Fruit fly (Drosophila melanogaster) whole organism, prepupa: ENCODE data around the gene CG44153.

Source experiments
- Blimp-1 ChIP-seq: fragments of 200-800 bp; sonication (Bioruptor generic); optimal IDR thresholded peaks from 3 replicates; lab custom pipeline; 2017; ENCODE audit warnings: missing biosample characterization, missing genetic modification characterization, mild to moderate bottlenecking, moderate library complexity, missing genetic modification reagents
- CG10631 ChIP-seq: fragments of 200-800 bp; sonication (Bioruptor generic); optimal IDR thresholded peaks from 2 replicates; lab custom pipeline; 2016; ENCODE audit warnings: missing biosample characterization, missing genetic modification characterization
- CG10669 ChIP-seq: fragments of 200-800 bp; sonication (Bioruptor generic); optimal IDR thresholded peaks from 3 replicates; lab custom pipeline; 2018; ENCODE audit warnings: missing biosample characterization, mild to moderate bottlenecking, missing genetic modification characterization, moderate library complexity
- CG11294 ChIP-seq: fragments of 200-800 bp; sonication (Bioruptor generic); IDR thresholded peaks from 2 replicates; pipeline ENCODE4 v1.3.6; 2022; ENCODE audit warnings: missing biosample characterization, missing genetic modification characterization
- CG11762 ChIP-seq: fragments of 200-800 bp; sonication (Bioruptor generic); optimal IDR thresholded peaks from 3 replicates; lab custom pipeline; 2016; ENCODE audit warnings: missing biosample characterization, missing genetic modification characterization; ENCODE audit not compliant: insufficient read depth
- CG11902 ChIP-seq: fragments of 200-800 bp; sonication (Bioruptor generic); optimal IDR thresholded peaks from 3 replicates; lab custom pipeline; 2016; ENCODE audit warnings: missing biosample characterization, missing genetic modification characterization
- CG1621 ChIP-seq: fragments of 200-800 bp; sonication (Bioruptor generic); optimal IDR thresholded peaks from 3 replicates; lab custom pipeline; 2018; ENCODE audit warnings: missing biosample characterization, mild to moderate bottlenecking, missing genetic modification characterization
- CG16779 ChIP-seq: fragments of 200-800 bp; sonication (Bioruptor generic); optimal IDR thresholded peaks from 3 replicates; lab custom pipeline; 2017; ENCODE audit warnings: missing biosample characterization, mild to moderate bottlenecking, missing genetic modification characterization
- CG3032 ChIP-seq: fragments of 200-800 bp; optimal IDR thresholded peaks from 2 replicates; lab custom pipeline; 2019; ENCODE audit warnings: missing biosample characterization, mild to moderate bottlenecking, missing genetic modification characterization, moderate library complexity
- CG32006 ChIP-seq: fragments of 200-800 bp; sonication (Bioruptor generic); optimal IDR thresholded peaks from 3 replicates; lab custom pipeline; 2017; ENCODE audit warnings: missing biosample characterization, mild to moderate bottlenecking, missing genetic modification characterization
- CG34406 ChIP-seq: fragments of 200-800 bp; sonication (Bioruptor generic); optimal IDR thresholded peaks from 3 replicates; lab custom pipeline; 2016; ENCODE audit warnings: missing biosample characterization, missing genetic modification characterization
- CG3919 ChIP-seq: fragments of 200-800 bp; sonication (Bioruptor generic); optimal IDR thresholded peaks from 3 replicates; lab custom pipeline; 2016; ENCODE audit warnings: missing biosample characterization, missing genetic modification characterization
- CG6163 ChIP-seq: fragments of 200-800 bp; sonication (Bioruptor generic); IDR thresholded peaks from 3 replicates; pipeline ENCODE4 v1.3.6; 2022; ENCODE audit warnings: missing biosample characterization, missing genetic modification characterization
- CG6792 ChIP-seq: fragments of 200-800 bp; sonication (Bioruptor generic); optimal IDR thresholded peaks from 3 replicates; lab custom pipeline; 2016; ENCODE audit warnings: missing biosample characterization, missing genetic modification characterization
- CG6808 ChIP-seq: fragments of 200-800 bp; sonication (Bioruptor generic); optimal IDR thresholded peaks from 3 replicates; lab custom pipeline; 2017; ENCODE audit warnings: missing biosample characterization, missing genetic modification characterization, mild to moderate bottlenecking, moderate library complexity, missing genetic modification reagents
- CG6854 ChIP-seq: fragments of 200-800 bp; sonication (Bioruptor generic); optimal IDR thresholded peaks from 2 replicates; lab custom pipeline; 2017; ENCODE audit warnings: missing biosample characterization, mild to moderate bottlenecking, missing genetic modification characterization
- CG7368 ChIP-seq: fragments of 200-800 bp; sonication (Bioruptor generic); optimal IDR thresholded peaks from 3 replicates; lab custom pipeline; 2016; ENCODE audit warnings: missing biosample characterization, missing genetic modification characterization
- CG8119 ChIP-seq: fragments of 200-800 bp; sonication (Bioruptor generic); IDR thresholded peaks from 3 replicates; pipeline ENCODE4 v1.3.6; 2022; ENCODE audit warnings: missing biosample characterization, missing genetic modification characterization
- CG8319 ChIP-seq: fragments of 200-800 bp; sonication (Bioruptor generic); optimal IDR thresholded peaks from 3 replicates; lab custom pipeline; 2016; ENCODE audit warnings: missing biosample characterization, missing genetic modification characterization
- CG8632 ChIP-seq: fragments of 200-800 bp; sonication (Bioruptor generic); optimal IDR thresholded peaks from 3 replicates; lab custom pipeline; 2016; ENCODE audit warnings: missing biosample characterization, missing genetic modification characterization
- CG9139 ChIP-seq: fragments of 200-800 bp; sonication (Bioruptor generic); optimal IDR thresholded peaks from 3 replicates; lab custom pipeline; 2017; ENCODE audit warnings: missing biosample characterization, mild to moderate bottlenecking, missing genetic modification characterization
- Eip75B ChIP-seq: fragments of 200-800 bp; sonication (Bioruptor generic); optimal IDR thresholded peaks from 3 replicates; lab custom pipeline; 2016; ENCODE audit warnings: missing biosample characterization, missing genetic modification characterization
- Eip78C ChIP-seq: fragments of 200-800 bp; sonication (Bioruptor generic); peaks from one replicate; lab custom pipeline; 2016; ENCODE audit warnings: missing biosample characterization, missing genetic modification characterization
- Ets21C ChIP-seq: fragments of 200-800 bp; sonication (Bioruptor generic); optimal IDR thresholded peaks from 3 replicates; lab custom pipeline; 2016; ENCODE audit warnings: missing biosample characterization, missing genetic modification characterization
- Ets96B ChIP-seq: fragments of 200-800 bp; optimal IDR thresholded peaks from 2 replicates; lab custom pipeline; 2019; ENCODE audit warnings: missing biosample characterization, mild to moderate bottlenecking, missing genetic modification characterization, moderate library complexity
- Hr38 ChIP-seq: sonication (Bioruptor generic); optimal IDR thresholded peaks from 2 replicates; lab custom pipeline; 2016; ENCODE audit warnings: missing biosample characterization, missing genetic modification characterization
- Hr4 ChIP-seq: fragments of 200-800 bp; sonication (Bioruptor generic); optimal IDR thresholded peaks from 3 replicates; lab custom pipeline; 2016; ENCODE audit warnings: missing biosample characterization, missing genetic modification characterization
- Lpt ChIP-seq: fragments of 200-800 bp; sonication (Bioruptor generic); optimal IDR thresholded peaks from 3 replicates; lab custom pipeline; 2016; ENCODE audit warnings: missing biosample characterization, missing genetic modification characterization
- Met ChIP-seq: fragments of 200-800 bp; sonication (Bioruptor generic); optimal IDR thresholded peaks from 3 replicates; lab custom pipeline; 2016; ENCODE audit warnings: missing biosample characterization, missing genetic modification characterization
- Sox102F ChIP-seq: fragments of 200-800 bp; sonication (Bioruptor generic); optimal IDR thresholded peaks from 2 replicates; lab custom pipeline; 2016; ENCODE audit warnings: missing biosample characterization, mild to moderate bottlenecking, missing genetic modification characterization
- achi ChIP-seq: fragments of 200-800 bp; sonication (Bioruptor generic); optimal IDR thresholded peaks from 3 replicates; lab custom pipeline; 2016; ENCODE audit warnings: missing biosample characterization, missing genetic modification characterization
- acj6 ChIP-seq: fragments of 200-800 bp; sonication (Bioruptor generic); optimal IDR thresholded peaks from 3 replicates; lab custom pipeline; 2016; ENCODE audit warnings: missing biosample characterization, missing genetic modification characterization
- cyc ChIP-seq: fragments of 200-800 bp; sonication (Bioruptor generic); optimal IDR thresholded peaks from 3 replicates; lab custom pipeline; 2016; ENCODE audit warnings: missing biosample characterization, missing genetic modification characterization
- dsx ChIP-seq: fragments of 200-800 bp; optimal IDR thresholded peaks from 3 replicates; lab custom pipeline; 2019; ENCODE audit warnings: missing biosample characterization, mild to moderate bottlenecking, missing genetic modification characterization, moderate library complexity; ENCODE audit not compliant: poor library complexity, severe bottlenecking
- eg ChIP-seq: fragments of 200-800 bp; sonication (Bioruptor generic); IDR thresholded peaks from 3 replicates; pipeline ENCODE4 v1.3.6; 2022; ENCODE audit warnings: missing biosample characterization, missing genetic modification characterization
- esn ChIP-seq: fragments of 200-800 bp; sonication (Bioruptor generic); optimal IDR thresholded peaks from 2 replicates; lab custom pipeline; 2016; ENCODE audit warnings: missing biosample characterization, mild to moderate bottlenecking, missing genetic modification characterization, moderate library complexity
- fd59A ChIP-seq: fragments of 200-800 bp; sonication (Bioruptor generic); optimal IDR thresholded peaks from 2 replicates; lab custom pipeline; 2017; ENCODE audit warnings: missing biosample characterization, mild to moderate bottlenecking, missing genetic modification characterization, missing genetic modification reagents
- fd85E ChIP-seq: fragments of 200-800 bp; sonication (Bioruptor generic); optimal IDR thresholded peaks from 3 replicates; lab custom pipeline; 2016; ENCODE audit warnings: missing biosample characterization, missing genetic modification characterization
- net ChIP-seq: fragments of 200-800 bp; sonication (Bioruptor generic); optimal IDR thresholded peaks from 3 replicates; lab custom pipeline; 2016; ENCODE audit warnings: missing biosample characterization, missing genetic modification characterization
- pdm3 ChIP-seq: fragments of 200-800 bp; sonication (Bioruptor generic); optimal IDR thresholded peaks from 3 replicates; lab custom pipeline; 2016; ENCODE audit warnings: missing biosample characterization, missing genetic modification characterization
- salr ChIP-seq, 2 experiments: fragments of 200-800 bp; sonication (Bioruptor generic); optimal IDR thresholded peaks; 3 replicates each; lab custom pipeline; 2016 to 2018; ENCODE audit warnings: missing biosample characterization in 2 of 2, missing genetic modification characterization in 2 of 2, mild to moderate bottlenecking in 1 of 2
- ss ChIP-seq, 2 experiments: fragments of 200-800 bp; sonication (Bioruptor generic); optimal IDR thresholded peaks; 2 replicates in 1 of 2; 3 replicates in 1 of 2; lab custom pipeline; 2017 to 2018; ENCODE audit warnings: mild to moderate bottlenecking in 2 of 2, missing biosample characterization in 2 of 2, missing genetic modification characterization in 2 of 2, moderate library complexity in 1 of 2
- svp ChIP-seq: fragments of 200-800 bp; sonication (Bioruptor generic); peaks from one replicate; lab custom pipeline; 2016; ENCODE audit warnings: missing biosample characterization, missing genetic modification characterization
- vri ChIP-seq: fragments of 200-800 bp; sonication (Bioruptor generic); optimal IDR thresholded peaks from 3 replicates; lab custom pipeline; 2016; ENCODE audit warnings: missing biosample characterization, mild to moderate bottlenecking, missing genetic modification characterization

The CG44153 gene

dm6 chr2L:10061276-10061675 is 118.8 kb downstream of the CG44153 start:
- peak; percentile 23 for TF ChIP-seq svp (GFP tag; lab: Kevin White, UChicago)
- TF ChIP-seq CG8119 (GFP tag; lab: Robert Waterston, UW), result no peak
- TF ChIP-seq CG6854 (GFP tag; lab: Kevin White, UChicago), result no peak
- TF ChIP-seq Hr4, result peak; percentile 6
- TF ChIP-seq eg, result 0 out of 3 replicates have a peak, but pooled peaks have one; percentile 37
- peak; percentile 14 for TF ChIP-seq CG32006

DNA sequence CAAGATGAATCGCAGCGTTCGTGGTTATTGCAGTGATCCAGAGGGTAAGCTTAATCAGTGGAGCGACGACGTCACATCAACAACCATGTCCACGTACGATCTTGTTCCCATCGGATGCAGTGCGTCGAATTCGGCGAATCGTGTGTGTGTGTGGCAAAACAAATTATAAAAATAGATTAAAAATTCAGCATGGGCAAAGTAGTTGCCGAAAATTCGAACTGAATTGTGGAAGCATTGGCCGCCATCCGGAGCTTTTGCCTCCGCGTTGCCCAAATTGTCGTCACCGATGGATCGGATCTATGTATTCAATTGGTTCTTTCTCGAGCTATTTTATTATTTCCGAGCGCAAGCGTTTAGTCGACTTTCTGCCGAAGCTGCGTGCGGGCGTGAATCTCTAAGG is 119.5 kb downstream of the CG44153 start, which contains the start of gene Spn31A:
Spn31A (plus strand) TSS at position 301 of the 400 bp plus-strand sequence.
- TF ChIP-seq CG8319 (GFP tag; lab: Kevin White, UChicago) (no peak), achi (no peak), CG11762 (GFP tag; lab: Kevin White, UChicago) (no peak), dsx (no peak), Eip75B (no peak), cyc (GFP tag; lab: Kevin White, UChicago) (no peak), pdm3 (GFP tag; lab: Kevin White, UChicago) (no peak), Ets21C (GFP tag; lab: Kevin White, UChicago) (no peak), Hr4 (no peak), salr (GFP tag; optimal IDR thresholded peaks at IDR 0.05; lab: Kevin White, UChicago) (no peak), fd85E (GFP tag; lab: Kevin White, UChicago) (no peak), CG6808 (GFP tag; lab: Kevin White, UChicago) (no peak), CG7368 (GFP tag; lab: Kevin White, UChicago) (no peak), Met (no peak), CG34406 (GFP tag; lab: Kevin White, UChicago) (no peak), acj6 (GFP tag; lab: Kevin White, UChicago) (no peak), fd59A (no peak), ss (GFP tag; optimal IDR thresholded peaks at IDR 0.05; lab: Kevin White, UChicago) (no peak)

dm6 chr2L:10057236-10057635 is 122.8 kb downstream of the CG44153 start:
- TF ChIP-seq CG11762 (GFP tag; lab: Kevin White, UChicago), result peak; percentile 89
- peak; percentile 96 for TF ChIP-seq Ets96B
- peak; percentile 99 for TF ChIP-seq CG6163 (GFP tag; lab: Robert Waterston, UW)
- peak; percentile 94 for TF ChIP-seq CG6808 (GFP tag; lab: Kevin White, UChicago)
- TF ChIP-seq Eip78C (GFP tag; lab: Kevin White, UChicago), result peak; percentile 99
- TF ChIP-seq CG6854 (GFP tag; lab: Kevin White, UChicago), result peak; percentile 95
- TF ChIP-seq Hr38 (GFP tag; lab: Kevin White, UChicago), result peak; percentile 20
- peak; percentile 94 for TF ChIP-seq Blimp-1
- peak; percentile 99 for TF ChIP-seq CG3919
- TF ChIP-seq CG3032, result peak; percentile 97
- peak; percentile 96 for TF ChIP-seq Ets21C (GFP tag; lab: Kevin White, UChicago)
- TF ChIP-seq achi, result peak; percentile 96
- peak; percentile 98 for TF ChIP-seq cyc (GFP tag; lab: Kevin White, UChicago)
- peak; percentile 98 for TF ChIP-seq Sox102F (GFP tag; lab: Kevin White, UChicago)
- TF ChIP-seq CG8632, result peak; percentile 95
- peak; percentile 86 for TF ChIP-seq CG9139 (GFP tag; lab: Kevin White, UChicago)
- peak; percentile 98 for TF ChIP-seq esn
- peak; percentile 94 for TF ChIP-seq CG1621 (tag; lab: Kevin White, UChicago)
- peak; percentile 90 for TF ChIP-seq CG11294
- TF ChIP-seq Met, result peak; percentile 98
- TF ChIP-seq CG11902 (GFP tag; lab: Kevin White, UChicago), result peak; percentile 96
- TF ChIP-seq vri (GFP tag; lab: Kevin White, UChicago), result peak; percentile 95
- TF ChIP-seq Hr4, result peak; percentile 94
- TF ChIP-seq CG16779 (tag; lab: Kevin White, UChicago), result peak; percentile 93
- peak; percentile 98 for TF ChIP-seq Eip75B
- peak; percentile 94 for TF ChIP-seq fd59A
- TF ChIP-seq CG10669 (GFP tag; lab: Kevin White, UChicago), result peak; percentile 97
- TF ChIP-seq CG32006, result peak; percentile 95
- peak; percentile 94 for TF ChIP-seq CG8119 (GFP tag; lab: Robert Waterston, UW)
- peak; percentile 98 for TF ChIP-seq CG10631
- TF ChIP-seq salr (GFP tag; optimal IDR thresholded peaks at IDR 0.05; lab: Kevin White, UChicago), result peak; percentile 94 to 96
- TF ChIP-seq CG6792 (GFP tag; lab: Kevin White, UChicago), result peak; percentile 98
- peak; percentile 99 for TF ChIP-seq svp (GFP tag; lab: Kevin White, UChicago)
- peak; percentile 98 for TF ChIP-seq acj6 (GFP tag; lab: Kevin White, UChicago)
- peak; percentile 94 for TF ChIP-seq fd85E (GFP tag; lab: Kevin White, UChicago)
- TF ChIP-seq Lpt, result peak; percentile 96
- peak; percentile 96 for TF ChIP-seq CG8319 (GFP tag; lab: Kevin White, UChicago)
- peak; percentile 96 for TF ChIP-seq CG34406 (GFP tag; lab: Kevin White, UChicago)
- TF ChIP-seq net (GFP tag; lab: Kevin White, UChicago), result peak; percentile 98
- peak; percentile 97 for TF ChIP-seq eg
